Fruit fly (Drosophila melanogaster): ENCODE data around the gene Akap200.

DNA sequence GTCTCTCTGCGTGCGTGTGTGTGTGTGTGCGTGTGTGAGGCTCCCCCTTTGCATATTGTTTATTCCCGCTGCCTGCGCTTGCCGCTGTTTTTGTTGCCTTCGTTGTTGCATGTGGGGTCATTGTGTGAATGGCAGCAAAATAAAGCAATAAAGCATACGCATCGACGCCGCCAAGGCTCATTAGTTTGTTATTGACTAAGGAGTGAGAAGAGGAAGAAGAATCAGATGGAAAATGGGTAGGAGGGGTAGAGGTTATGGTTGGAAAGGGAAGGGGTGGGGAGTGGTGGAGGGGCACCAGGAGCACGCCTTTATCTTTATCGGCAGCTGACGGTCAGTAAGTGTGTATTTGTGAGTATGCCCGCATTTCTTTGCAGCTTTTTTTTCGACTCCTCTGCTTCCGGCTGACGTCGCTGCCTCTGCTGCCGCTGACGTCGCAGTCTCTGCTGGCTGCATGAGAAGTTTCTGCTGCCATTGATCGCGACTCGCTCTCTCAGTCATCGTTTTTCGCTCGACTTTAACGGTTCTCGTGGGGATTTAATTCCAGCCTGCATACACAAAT lies 4.0 kb downstream of the Akap200 start:
- TF ChIP-seq ttk (optimal IDR thresholded peaks at IDR 0.05) (no peak), Sin3A (optimal IDR thresholded peaks at IDR 0.05) (no peak), insv (optimal IDR thresholded peaks at IDR 0.05) (no peak), h (optimal IDR thresholded peaks at IDR 0.05) (no peak), psq (optimal IDR thresholded peaks at IDR 0.05) (no peak)
